Worm (Caenorhabditis elegans) whole organism, L3 larva: ENCODE data around the gene srw-34.

ENCODE experiments used
- R02D3.7 ChIP-seq: fragments of 150-350 bp; optimal IDR thresholded peaks from 2 replicates; lab custom pipeline; 2014; ENCODE audit warnings: missing biosample characterization, missing genetic modification characterization
- ZK546.5 ChIP-seq: sonication (generic microtip); optimal IDR thresholded peaks from 2 replicates; lab custom pipeline; 2017; ENCODE audit warnings: missing biosample characterization, missing genetic modification characterization
- aly-2 ChIP-seq: fragments of 150-350 bp; optimal IDR thresholded peaks from 2 replicates; lab custom pipeline; 2014; ENCODE audit warnings: missing biosample characterization, missing genetic modification characterization
- ama-1 ChIP-seq: fragments of 150-350 bp; optimal IDR thresholded peaks from 2 replicates; lab custom pipeline; 2018
- ceh-16 ChIP-seq: sonication (generic microtip); optimal IDR thresholded peaks from 2 replicates; lab custom pipeline; 2017; ENCODE audit warnings: missing biosample characterization, missing genetic modification characterization
- ceh-28 ChIP-seq: fragments of 150-350 bp; optimal IDR thresholded peaks from 2 replicates; lab custom pipeline; 2014; ENCODE audit warnings: missing biosample characterization, missing genetic modification reagents, missing genetic modification characterization
- ceh-9 ChIP-seq: sonication (generic microtip); optimal IDR thresholded peaks from 2 replicates; lab custom pipeline; 2018; ENCODE audit warnings: missing biosample characterization, missing genetic modification characterization
- egl-27 ChIP-seq: sonication (generic microtip); optimal IDR thresholded peaks from 4 replicates; lab custom pipeline; 2017; ENCODE audit warnings: missing biosample characterization, missing genetic modification reagents, missing genetic modification characterization
- egl-5 ChIP-seq: fragments of 150-350 bp; optimal IDR thresholded peaks from 2 replicates; lab custom pipeline; 2017; ENCODE audit warnings: missing biosample characterization, missing genetic modification reagents, missing genetic modification characterization, inconsistent platforms
- elt-1 ChIP-seq: fragments of 150-350 bp; optimal IDR thresholded peaks from 2 replicates; lab custom pipeline; 2014; ENCODE audit warnings: missing biosample characterization, missing genetic modification characterization
- elt-2 ChIP-seq: sonication (generic microtip); optimal IDR thresholded peaks from 2 replicates; lab custom pipeline; 2016; ENCODE audit warnings: missing genetic modification reagents, mild to moderate bottlenecking, missing genetic modification characterization, missing compliant biosample characterization
- elt-3 ChIP-seq, 3 experiments: fragments of 150-350 bp in 1 of 3; sonication (generic microtip) in 2 of 3; optimal IDR thresholded peaks; 2 replicates in 2 of 3; 4 replicates in 1 of 3; lab custom pipeline; 2014 to 2017; ENCODE audit warnings: missing biosample characterization in 3 of 3, missing genetic modification characterization in 3 of 3
- fkh-10 ChIP-seq: sonication (generic microtip); optimal IDR thresholded peaks from 2 replicates; lab custom pipeline; 2017; ENCODE audit warnings: missing biosample characterization, missing genetic modification reagents, missing genetic modification characterization
- hmg-11 ChIP-seq: sonication (generic microtip); optimal IDR thresholded peaks from 2 replicates; lab custom pipeline; 2016; ENCODE audit warnings: missing genetic modification characterization, missing compliant biosample characterization
- lin-15B ChIP-seq: fragments of 150-350 bp; optimal IDR thresholded peaks from 2 replicates; lab custom pipeline; 2014; ENCODE audit warnings: missing biosample characterization, missing genetic modification characterization
- lin-39 ChIP-seq: fragments of 150-350 bp; optimal IDR thresholded peaks from 2 replicates; lab custom pipeline; 2018; ENCODE audit warnings: missing biosample characterization, missing genetic modification reagents, missing genetic modification characterization
- lsy-12 ChIP-seq: sonication (generic microtip); optimal IDR thresholded peaks from 2 replicates; lab custom pipeline; 2016; ENCODE audit warnings: mild to moderate bottlenecking, missing genetic modification characterization, missing compliant biosample characterization
- nfya-1 ChIP-seq: sonication (generic microtip); optimal IDR thresholded peaks from 2 replicates; lab custom pipeline; 2017; ENCODE audit warnings: missing genetic modification characterization, mild to moderate bottlenecking, missing compliant biosample characterization, antibody characterized with exemption, moderate library complexity; ENCODE audit not compliant: insufficient read depth
- nhr-11 ChIP-seq: fragments of 150-350 bp; optimal IDR thresholded peaks from 2 replicates; lab custom pipeline; 2014; ENCODE audit warnings: missing biosample characterization, missing genetic modification characterization
- nhr-12 ChIP-seq: fragments of 150-350 bp; optimal IDR thresholded peaks from 2 replicates; lab custom pipeline; 2014; ENCODE audit warnings: missing biosample characterization, missing genetic modification characterization
- nhr-237 ChIP-seq: fragments of 150-350 bp; optimal IDR thresholded peaks from 2 replicates; lab custom pipeline; 2014; ENCODE audit warnings: missing biosample characterization, missing genetic modification characterization
- nhr-28 ChIP-seq: fragments of 150-350 bp; optimal IDR thresholded peaks from 2 replicates; lab custom pipeline; 2014; ENCODE audit warnings: missing biosample characterization, missing genetic modification characterization
- nhr-77 ChIP-seq: fragments of 150-350 bp; optimal IDR thresholded peaks from 2 replicates; lab custom pipeline; 2014; ENCODE audit warnings: missing biosample characterization, missing genetic modification characterization
- pha-4 ChIP-seq: fragments of 150-350 bp; optimal IDR thresholded peaks from 2 replicates; lab custom pipeline; 2014; ENCODE audit warnings: missing biosample characterization, missing genetic modification reagents, missing genetic modification characterization
- pqm-1 ChIP-seq: fragments of 150-350 bp; optimal IDR thresholded peaks from 2 replicates; lab custom pipeline; 2017; ENCODE audit warnings: missing biosample characterization, missing genetic modification characterization, inconsistent platforms
- sea-2 ChIP-seq: fragments of 150-350 bp; sonication (generic microtip); optimal IDR thresholded peaks from 4 replicates; lab custom pipeline; 2014; ENCODE audit warnings: missing biosample characterization, missing genetic modification reagents, missing genetic modification characterization
- skn-1 ChIP-seq: fragments of 150-350 bp; optimal IDR thresholded peaks from 2 replicates; lab custom pipeline; 2014; ENCODE audit warnings: missing biosample characterization, missing genetic modification characterization
- snpc-4 ChIP-seq: fragments of 150-350 bp; optimal IDR thresholded peaks from 2 replicates; lab custom pipeline; 2014; ENCODE audit warnings: missing biosample characterization, missing genetic modification characterization
- tbx-2 ChIP-seq: sonication (generic microtip); optimal IDR thresholded peaks from 2 replicates; lab custom pipeline; 2016; ENCODE audit warnings: mild to moderate bottlenecking, missing genetic modification characterization, missing compliant biosample characterization
- unc-39 ChIP-seq: sonication (generic microtip); optimal IDR thresholded peaks from 4 replicates; lab custom pipeline; 2017; ENCODE audit warnings: missing biosample characterization, missing genetic modification characterization
- unc-62 ChIP-seq: fragments of 150-350 bp; sonication (generic microtip); optimal IDR thresholded peaks from 4 replicates; lab custom pipeline; 2014; ENCODE audit warnings: missing biosample characterization, missing genetic modification reagents, missing genetic modification characterization
- zag-1 ChIP-seq: fragments of 150-350 bp; optimal IDR thresholded peaks from 2 replicates; lab custom pipeline; 2014; ENCODE audit warnings: missing biosample characterization, missing genetic modification characterization
- ztf-11 ChIP-seq: fragments of 150-350 bp; optimal IDR thresholded peaks from 2 replicates; lab custom pipeline; 2014; ENCODE audit warnings: missing biosample characterization, missing genetic modification characterization
- ztf-4 ChIP-seq: fragments of 150-350 bp; optimal IDR thresholded peaks from 2 replicates; lab custom pipeline; 2014; ENCODE audit warnings: missing biosample characterization, missing genetic modification characterization

Gene srw-34

DNA sequence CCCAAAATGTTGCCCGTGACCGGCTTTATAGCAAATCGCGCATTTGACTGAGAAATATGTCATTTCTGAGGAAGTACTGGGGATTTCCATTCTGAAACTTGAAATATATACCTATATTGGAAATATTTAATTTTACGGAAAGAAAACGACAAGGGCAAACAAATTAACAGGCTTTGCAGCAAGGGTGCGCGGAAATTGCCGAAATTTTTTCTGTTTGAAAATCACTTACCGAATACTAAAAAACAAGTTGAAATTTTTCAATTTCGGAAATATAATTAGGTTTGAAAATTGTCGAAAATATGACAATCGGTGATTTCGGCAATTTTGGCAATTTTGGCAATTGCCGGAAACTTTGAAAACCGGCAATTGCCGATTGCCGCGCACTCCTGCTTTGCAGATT lies 16.3 kb downstream of the srw-34 start, which contains the start of gene nhr-54:
Gene nhr-54 (minus strand): TSS at position 101 of the 400 bp plus-strand sequence.
- TF ChIP-seq elt-1 (tag; lab: Kevin White, UChicago) (no peak), fkh-10 (GFP tag; lab: Kevin White, UChicago) (no peak), elt-2 (no peak), ama-1 (lab: Kevin White, UChicago) (no peak), egl-27 (tag; lab: Kevin White, UChicago) (no peak), ZK546.5 (tag; lab: Kevin White, UChicago) (no peak), elt-3 (tag; optimal IDR thresholded peaks at IDR 0.05; lab: Kevin White, UChicago) (no peak)

DNA sequence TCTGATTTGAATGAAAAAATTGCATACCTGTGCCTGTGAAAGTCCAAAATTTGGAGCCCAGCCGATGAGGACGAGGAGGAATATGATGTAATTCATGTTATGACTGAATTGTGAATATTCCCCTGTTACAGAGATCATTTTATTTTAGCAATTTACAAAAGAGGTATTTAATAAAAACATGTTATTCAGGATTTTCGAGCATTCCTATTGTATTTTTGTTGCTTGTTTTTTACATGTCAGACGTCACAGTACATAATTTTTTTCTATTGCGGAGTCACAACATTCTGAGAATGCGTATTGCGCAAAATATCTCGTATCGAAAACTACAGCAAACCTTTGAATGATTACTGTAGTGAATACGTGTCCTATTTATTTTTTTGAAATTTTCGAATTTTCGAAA lies 19.0 kb downstream of the srw-34 start, which contains the start of gene F36D3.14:
Gene F36D3.14 (minus strand): TSS at position 101 of the 400 bp plus-strand sequence.
- TF ChIP-seq egl-5 (tag; lab: Kevin White, UChicago) (no peak), nhr-12 (tag; lab: Kevin White, UChicago) (no peak), R02D3.7 (tag; lab: Kevin White, UChicago) (no peak), aly-2 (tag; lab: Kevin White, UChicago) (no peak), ztf-4 (tag; lab: Kevin White, UChicago) (no peak), skn-1 (tag; lab: Kevin White, UChicago) (no peak)
- TF ChIP-seq, all 47 proteins: peak for 0

DNA sequence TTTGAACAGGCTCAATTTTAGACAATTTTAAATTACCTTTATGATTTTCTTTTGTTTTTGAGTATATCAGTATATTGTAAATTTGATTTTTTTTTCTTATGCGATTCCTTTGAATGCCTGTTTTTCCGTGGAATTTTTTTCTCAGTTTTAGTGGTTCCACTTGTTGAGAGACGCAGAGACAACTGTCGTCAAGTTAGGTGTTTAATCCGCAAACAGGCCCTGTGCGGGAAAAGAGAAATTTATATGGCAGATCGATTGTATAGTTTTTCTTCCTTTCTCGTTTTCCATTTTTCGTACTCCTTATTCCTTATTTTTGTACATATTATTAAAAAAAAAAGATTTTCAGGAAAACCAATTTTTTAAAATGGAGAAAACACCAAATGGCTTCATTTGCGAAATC lies 23.1 kb downstream of the srw-34 start, which contains the start of gene F36D3.1:
Gene F36D3.1 (plus strand): TSS at position 347 of the 400 bp plus-strand sequence.
- TF ChIP-seq elt-2 (peak; percentile 19), unc-39 (tag; lab: Kevin White, UChicago) (no peak), ceh-28 (tag; lab: Kevin White, UChicago) (peak; percentile 36), nfya-1 (tag; lab: Kevin White, UChicago) (peak; percentile 70), pha-4 (peak; percentile 58), lsy-12 (tag; lab: Kevin White, UChicago) (no peak), nhr-77 (no peak), sea-2 (GFP tag; lab: Kevin White, UChicago) (no peak), skn-1 (tag; lab: Kevin White, UChicago) (peak; percentile 15), snpc-4 (peak; percentile 70), lin-15B (peak; percentile 64), hmg-11 (tag; lab: Kevin White, UChicago) (peak; percentile 22), tbx-2 (tag; lab: Kevin White, UChicago) (no peak)

DNA sequence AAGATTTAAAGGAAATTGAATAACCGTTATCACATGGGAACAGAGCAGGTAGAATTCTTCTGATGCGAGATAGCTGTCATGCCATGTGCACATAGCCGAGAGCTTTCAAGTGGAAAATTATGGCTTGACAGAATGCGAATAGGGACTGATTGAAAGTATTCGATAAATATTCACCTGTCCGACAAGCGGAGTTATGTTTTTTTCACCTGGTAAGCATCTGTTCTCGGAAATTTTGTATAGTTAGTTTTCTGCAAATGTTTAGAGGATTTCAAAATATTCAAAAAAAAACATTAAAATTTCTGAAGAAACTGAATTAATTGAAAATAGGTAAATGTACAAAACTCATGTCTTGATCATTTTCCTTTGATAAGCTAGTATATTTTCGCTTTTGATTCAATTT lies 24.6 kb downstream of the srw-34 start, which contains the start of gene srh-136:
Gene srh-136 (minus strand): TSS at position 93 of the 400 bp plus-strand sequence.
- no peak for TF ChIP-seq lin-39
- no peak for TF ChIP-seq pqm-1 (tag; lab: Kevin White, UChicago)
- TF ChIP-seq sea-2 (GFP tag; lab: Kevin White, UChicago): no peak
- TF ChIP-seq ceh-9: no peak
- no peak for TF ChIP-seq unc-39 (tag; lab: Kevin White, UChicago)
- TF ChIP-seq unc-62 (GFP tag; lab: Kevin White, UChicago): no peak
- TF ChIP-seq nhr-237 (tag; lab: Kevin White, UChicago): no peak
- TF ChIP-seq snpc-4: no peak
- TF ChIP-seq elt-2: no peak
- no peak for TF ChIP-seq R02D3.7 (tag; lab: Kevin White, UChicago)
- no peak for TF ChIP-seq tbx-2 (tag; lab: Kevin White, UChicago)
- no peak for TF ChIP-seq nhr-28 (tag; lab: Kevin White, UChicago)
- no peak for TF ChIP-seq nhr-77
- TF ChIP-seq pha-4: no peak
- no peak for TF ChIP-seq ztf-11 (tag; lab: Kevin White, UChicago)
- no peak for TF ChIP-seq nhr-11 (tag; lab: Kevin White, UChicago)
- TF ChIP-seq, all 47 proteins: peak for 0

DNA sequence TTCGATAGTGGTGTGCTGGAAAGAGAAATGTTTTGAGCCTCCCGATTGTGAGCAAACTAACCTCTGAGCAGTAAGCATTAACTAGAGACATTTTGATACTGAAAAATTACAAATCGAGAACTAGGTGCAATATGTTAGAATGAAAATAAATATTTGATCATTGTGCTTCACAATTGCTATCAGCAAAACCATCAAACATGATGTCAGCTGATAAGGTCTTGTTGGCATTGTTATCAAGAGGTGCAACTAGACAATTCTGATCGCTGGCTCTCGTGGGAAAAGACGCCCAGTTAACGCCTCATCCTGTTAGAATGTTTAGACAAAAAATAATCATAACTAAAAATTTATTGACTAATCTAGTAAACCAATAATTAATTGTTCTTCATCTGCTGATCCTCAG lies 27.8 kb downstream of the srw-34 start, which contains the start of gene comt-2:
Gene comt-2 (minus strand): TSS at position 131 of the 400 bp plus-strand sequence.
- TF ChIP-seq elt-2 (peak; percentile 88), ceh-16 (tag; lab: Kevin White, UChicago) (no peak), egl-5 (tag; lab: Kevin White, UChicago) (no peak), sea-2 (GFP tag; lab: Kevin White, UChicago) (no peak), ceh-9 (no peak), zag-1 (tag; lab: Kevin White, UChicago) (no peak), pqm-1 (tag; lab: Kevin White, UChicago) (peak; percentile 63)
